Fruit fly (Drosophila melanogaster): ENCODE results near the gene fuss.

- TF ChIP-seq Myc (optimal IDR thresholded peaks at IDR 0.05) (no peak), insv (optimal IDR thresholded peaks at IDR 0.05) (no peak), h (optimal IDR thresholded peaks at IDR 0.05) (no peak)
Observed at dm6 chr4:980475-980856, 2.2 kb upstream of the fuss start.

Measured in Kc167 (cell line).